Worm (Caenorhabditis elegans) whole organism, L3 larva: ENCODE measurements around the gene fcd-2.
"Not testable (repeated sequence)": the region's sequence is repeated elsewhere in the genome, so short reads cannot be mapped to it uniquely, and the experiment has no call there.

Experiments used
- ZK546.5 ChIP-seq: sonication (generic microtip); optimal IDR thresholded peaks from 2 replicates; lab custom pipeline; 2017; ENCODE audit warnings: missing biosample characterization, missing genetic modification characterization
- aly-2 ChIP-seq: fragments of 150-350 bp; optimal IDR thresholded peaks from 2 replicates; lab custom pipeline; 2014; ENCODE audit warnings: missing biosample characterization, missing genetic modification characterization
- ama-1 ChIP-seq: fragments of 150-350 bp; optimal IDR thresholded peaks from 2 replicates; lab custom pipeline; 2018
- ceh-16 ChIP-seq: sonication (generic microtip); optimal IDR thresholded peaks from 2 replicates; lab custom pipeline; 2017; ENCODE audit warnings: missing biosample characterization, missing genetic modification characterization
- ceh-82 ChIP-seq: fragments of 150-350 bp; optimal IDR thresholded peaks from 2 replicates; lab custom pipeline; 2014; ENCODE audit warnings: missing biosample characterization, missing genetic modification characterization
- ceh-9 ChIP-seq: sonication (generic microtip); optimal IDR thresholded peaks from 2 replicates; lab custom pipeline; 2018; ENCODE audit warnings: missing biosample characterization, missing genetic modification characterization
- daf-12 ChIP-seq: fragments of 150-350 bp; optimal IDR thresholded peaks from 2 replicates; lab custom pipeline; 2014; ENCODE audit warnings: missing biosample characterization, missing genetic modification reagents, missing genetic modification characterization
- egl-27 ChIP-seq: sonication (generic microtip); optimal IDR thresholded peaks from 4 replicates; lab custom pipeline; 2017; ENCODE audit warnings: missing biosample characterization, missing genetic modification reagents, missing genetic modification characterization
- elt-2 ChIP-seq: sonication (generic microtip); optimal IDR thresholded peaks from 2 replicates; lab custom pipeline; 2016; ENCODE audit warnings: missing genetic modification reagents, mild to moderate bottlenecking, missing genetic modification characterization, missing compliant biosample characterization
- elt-3 ChIP-seq, 3 experiments: fragments of 150-350 bp in 1 of 3; sonication (generic microtip) in 2 of 3; optimal IDR thresholded peaks; 2 replicates in 2 of 3; 4 replicates in 1 of 3; lab custom pipeline; 2014 to 2017; ENCODE audit warnings: missing biosample characterization in 3 of 3, missing genetic modification characterization in 3 of 3
- eor-1 ChIP-seq, 2 experiments: fragments of 150-350 bp; optimal IDR thresholded peaks; 2 replicates each; lab custom pipeline; 2014 to 2018; ENCODE audit warnings: missing biosample characterization in 2 of 2, missing genetic modification characterization in 2 of 2
- fkh-10 ChIP-seq: sonication (generic microtip); optimal IDR thresholded peaks from 2 replicates; lab custom pipeline; 2017; ENCODE audit warnings: missing biosample characterization, missing genetic modification reagents, missing genetic modification characterization
- fkh-2 ChIP-seq: fragments of 150-350 bp; optimal IDR thresholded peaks from 2 replicates; lab custom pipeline; 2014; ENCODE audit warnings: missing biosample characterization, missing genetic modification reagents, missing genetic modification characterization
- fos-1 ChIP-seq: fragments of 150-350 bp; optimal IDR thresholded peaks from 2 replicates; lab custom pipeline; 2014; ENCODE audit warnings: missing biosample characterization, missing genetic modification characterization
- jun-1 ChIP-seq: fragments of 150-350 bp; optimal IDR thresholded peaks from 2 replicates; lab custom pipeline; 2014; ENCODE audit warnings: missing biosample characterization, missing genetic modification reagents, missing genetic modification characterization
- lin-15B ChIP-seq: fragments of 150-350 bp; optimal IDR thresholded peaks from 2 replicates; lab custom pipeline; 2014; ENCODE audit warnings: missing biosample characterization, missing genetic modification characterization
- mdl-1 ChIP-seq: fragments of 150-350 bp; optimal IDR thresholded peaks from 2 replicates; lab custom pipeline; 2014; ENCODE audit warnings: missing biosample characterization, missing genetic modification characterization
- mml-1 ChIP-seq: fragments of 150-350 bp; sonication (generic microtip); optimal IDR thresholded peaks from 3 replicates; lab custom pipeline; 2014; ENCODE audit warnings: missing biosample characterization, missing genetic modification characterization
- nhr-11 ChIP-seq: fragments of 150-350 bp; optimal IDR thresholded peaks from 2 replicates; lab custom pipeline; 2014; ENCODE audit warnings: missing biosample characterization, missing genetic modification characterization
- nhr-23 ChIP-seq: fragments of 150-350 bp; optimal IDR thresholded peaks from 2 replicates; lab custom pipeline; 2014; ENCODE audit warnings: missing biosample characterization, missing genetic modification reagents, missing genetic modification characterization
- nhr-237 ChIP-seq: fragments of 150-350 bp; optimal IDR thresholded peaks from 2 replicates; lab custom pipeline; 2014; ENCODE audit warnings: missing biosample characterization, missing genetic modification characterization
- nhr-25 ChIP-seq: sonication (generic microtip); optimal IDR thresholded peaks from 2 replicates; lab custom pipeline; 2017; ENCODE audit warnings: missing biosample characterization, missing genetic modification characterization
- nhr-28 ChIP-seq: fragments of 150-350 bp; optimal IDR thresholded peaks from 2 replicates; lab custom pipeline; 2014; ENCODE audit warnings: missing biosample characterization, missing genetic modification characterization
- nhr-67 ChIP-seq: fragments of 150-350 bp; optimal IDR thresholded peaks from 2 replicates; lab custom pipeline; 2014; ENCODE audit warnings: missing biosample characterization, missing genetic modification characterization
- nhr-76 ChIP-seq: fragments of 150-350 bp; sonication (generic microtip); optimal IDR thresholded peaks from 5 replicates; lab custom pipeline; 2014; ENCODE audit warnings: missing biosample characterization, missing genetic modification characterization
- nhr-77 ChIP-seq: fragments of 150-350 bp; optimal IDR thresholded peaks from 2 replicates; lab custom pipeline; 2014; ENCODE audit warnings: missing biosample characterization, missing genetic modification characterization
- pha-4 ChIP-seq: fragments of 150-350 bp; optimal IDR thresholded peaks from 2 replicates; lab custom pipeline; 2014; ENCODE audit warnings: missing biosample characterization, missing genetic modification reagents, missing genetic modification characterization
- pqm-1 ChIP-seq: fragments of 150-350 bp; optimal IDR thresholded peaks from 2 replicates; lab custom pipeline; 2017; ENCODE audit warnings: missing biosample characterization, missing genetic modification characterization, inconsistent platforms
- sea-2 ChIP-seq: fragments of 150-350 bp; sonication (generic microtip); optimal IDR thresholded peaks from 4 replicates; lab custom pipeline; 2014; ENCODE audit warnings: missing biosample characterization, missing genetic modification reagents, missing genetic modification characterization
- skn-1 ChIP-seq: fragments of 150-350 bp; optimal IDR thresholded peaks from 2 replicates; lab custom pipeline; 2014; ENCODE audit warnings: missing biosample characterization, missing genetic modification characterization
- tbx-2 ChIP-seq: sonication (generic microtip); optimal IDR thresholded peaks from 2 replicates; lab custom pipeline; 2016; ENCODE audit warnings: mild to moderate bottlenecking, missing genetic modification characterization, missing compliant biosample characterization
- unc-39 ChIP-seq: sonication (generic microtip); optimal IDR thresholded peaks from 4 replicates; lab custom pipeline; 2017; ENCODE audit warnings: missing biosample characterization, missing genetic modification characterization
- zag-1 ChIP-seq: fragments of 150-350 bp; optimal IDR thresholded peaks from 2 replicates; lab custom pipeline; 2014; ENCODE audit warnings: missing biosample characterization, missing genetic modification characterization
- ztf-11 ChIP-seq: fragments of 150-350 bp; optimal IDR thresholded peaks from 2 replicates; lab custom pipeline; 2014; ENCODE audit warnings: missing biosample characterization, missing genetic modification characterization
- ztf-4 ChIP-seq: fragments of 150-350 bp; optimal IDR thresholded peaks from 2 replicates; lab custom pipeline; 2014; ENCODE audit warnings: missing biosample characterization, missing genetic modification characterization

fcd-2 gene

DNA sequence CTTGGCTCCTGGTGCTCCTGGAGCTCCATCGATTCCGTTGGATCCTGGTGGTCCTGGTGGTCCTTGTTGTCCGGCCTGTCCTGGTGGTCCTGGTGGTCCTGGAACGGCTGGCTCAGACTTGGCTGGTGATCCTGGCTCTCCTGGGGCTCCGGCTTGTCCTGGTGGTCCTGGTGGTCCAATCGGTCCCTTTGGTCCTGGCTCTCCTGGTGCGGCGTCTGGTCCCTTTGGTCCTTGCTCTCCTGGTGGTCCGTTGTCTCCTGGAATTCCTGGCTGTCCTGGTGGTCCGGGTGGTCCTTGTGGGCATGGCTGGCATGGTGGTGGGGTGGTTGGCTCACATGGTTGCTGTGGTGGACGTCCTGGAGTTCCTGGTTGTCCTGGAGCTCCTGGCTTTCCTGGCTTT is 39.7 kb upstream of the fcd-2 start:
- TF ChIP-seq mdl-1 (tag; lab: Kevin White, UChicago) (no peak), nhr-28 (no peak), elt-3 (tag; optimal IDR thresholded peaks at IDR 0.05; lab: Kevin White, UChicago) (no peak), daf-12 (no peak), tbx-2 (tag; lab: Kevin White, UChicago) (no peak), fkh-2 (no peak), nhr-25 (tag; lab: Kevin White, UChicago) (no peak), skn-1 (no peak), eor-1 (tag; optimal IDR thresholded peaks at IDR 0.05; lab: Kevin White, UChicago) (no peak), nhr-76 (tag; lab: Kevin White, UChicago) (no peak), ceh-82 (tag; lab: Kevin White, UChicago) (no peak), sea-2 (GFP tag; lab: Kevin White, UChicago) (no peak), fos-1 (tag; lab: Kevin White, UChicago) (no peak), jun-1 (tag; lab: Kevin White, UChicago) (no peak), pha-4 (no peak), egl-27 (tag; lab: Kevin White, UChicago) (no peak), nhr-23 (tag; lab: Kevin White, UChicago) (no peak), elt-2 (tag; lab: Kevin White, UChicago) (no peak), unc-39 (no peak)

DNA sequence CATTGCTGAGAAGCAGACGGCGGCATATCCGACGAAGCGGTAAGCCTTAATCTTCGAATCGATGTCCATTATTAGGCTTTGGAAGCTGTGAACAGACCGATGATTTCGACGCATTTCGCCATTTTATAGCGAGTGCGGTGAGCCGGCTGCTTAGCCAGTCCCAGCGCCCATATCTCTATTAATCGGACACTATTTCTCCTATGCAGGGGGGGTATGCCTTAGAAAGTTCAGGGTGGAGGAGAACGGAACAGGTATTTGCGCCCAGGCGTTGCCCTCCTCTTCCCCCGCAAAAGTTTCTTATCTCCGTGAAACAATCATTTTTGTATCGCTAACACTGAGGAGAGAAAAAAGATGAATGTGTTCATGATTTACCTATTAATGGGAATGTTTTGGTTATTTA is 38.8 kb upstream of the fcd-2 start, which contains the start of gene dpy-4:
Gene dpy-4, minus strand, starts transcription at position 101 of the 400 bp plus-strand sequence.
- TF ChIP-seq elt-2 (tag; lab: Kevin White, UChicago) (no peak), ama-1 (lab: Kevin White, UChicago) (peak; percentile 56), fkh-10 (GFP tag; lab: Kevin White, UChicago) (no peak), ztf-4 (tag; lab: Kevin White, UChicago) (no peak), tbx-2 (tag; lab: Kevin White, UChicago) (no peak), nhr-67 (no peak), mdl-1 (tag; lab: Kevin White, UChicago) (no peak), nhr-28 (no peak), ceh-16 (tag; lab: Kevin White, UChicago) (no peak), ceh-9 (tag; lab: Kevin White, UChicago) (no peak), ztf-11 (tag; lab: Kevin White, UChicago) (no peak), aly-2 (tag; lab: Kevin White, UChicago) (no peak), nhr-25 (tag; lab: Kevin White, UChicago) (peak; percentile 35), mml-1 (tag; lab: Kevin White, UChicago) (no peak), zag-1 (tag; lab: Kevin White, UChicago) (no peak), nhr-237 (tag; lab: Kevin White, UChicago) (no peak)

DNA sequence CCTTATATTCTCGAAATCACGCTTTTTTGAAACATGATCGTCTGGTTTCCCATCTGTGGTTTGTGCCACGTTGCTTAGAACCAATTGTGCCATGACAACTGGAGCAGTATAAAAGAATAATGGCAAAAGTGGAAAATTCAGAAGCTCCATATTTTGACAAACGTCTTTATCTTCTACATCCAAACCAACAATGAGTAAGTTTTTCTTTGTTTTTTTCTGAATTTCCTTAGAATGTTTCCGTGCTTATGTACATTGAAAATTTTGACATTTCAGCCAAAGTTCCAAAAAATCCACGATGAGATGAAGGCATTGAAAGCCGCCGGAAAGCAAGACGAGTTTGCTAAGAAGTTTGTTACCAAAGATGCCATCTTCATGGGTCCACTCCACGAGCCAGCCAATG is 19.0 kb upstream of the fcd-2 start, which contains the start of gene Y41E3.6:
Gene Y41E3.6, plus strand, starts transcription at position 301 of the 400 bp plus-strand sequence.
- TF ChIP-seq skn-1; ceh-16 (tag; lab: Kevin White, UChicago); pha-4: not testable (repeated sequence)

DNA sequence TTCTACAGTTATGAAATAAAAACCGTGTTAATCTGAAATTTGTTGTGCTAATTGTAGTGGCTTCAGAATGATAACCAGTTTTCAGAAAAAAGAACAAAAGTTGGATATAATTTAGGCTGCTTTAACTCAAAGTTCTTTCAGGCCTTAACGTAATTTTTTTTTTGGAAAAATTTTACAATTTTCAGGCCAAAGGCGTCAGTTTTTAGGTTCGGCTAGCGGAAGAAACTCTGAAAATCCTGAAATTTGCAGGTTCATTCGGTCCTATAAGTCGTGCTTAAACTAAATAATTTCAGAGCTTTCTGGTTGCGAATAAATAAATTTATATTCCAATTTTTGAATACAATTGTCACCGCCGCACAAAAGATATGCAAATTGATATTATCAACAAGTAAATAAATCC is 17.3 kb upstream of the fcd-2 start:
- no peak for TF ChIP-seq elt-2 (tag; lab: Kevin White, UChicago)
- TF ChIP-seq skn-1, result no peak
- TF ChIP-seq mml-1 (tag; lab: Kevin White, UChicago), result no peak
- TF ChIP-seq pqm-1 (tag; lab: Kevin White, UChicago), result no peak
- TF ChIP-seq nhr-11 (tag; lab: Kevin White, UChicago), result no peak
- no peak for TF ChIP-seq elt-3 (tag; optimal IDR thresholded peaks at IDR 0.05; lab: Kevin White, UChicago)
- no peak for TF ChIP-seq nhr-77 (tag; lab: Kevin White, UChicago)
- no peak for TF ChIP-seq nhr-25 (tag; lab: Kevin White, UChicago)
- no peak for TF ChIP-seq tbx-2 (tag; lab: Kevin White, UChicago)
- TF ChIP-seq ZK546.5 (tag; lab: Kevin White, UChicago), result no peak
- TF ChIP-seq jun-1 (tag; lab: Kevin White, UChicago), result no peak
- no peak for TF ChIP-seq zag-1 (tag; lab: Kevin White, UChicago)
- TF ChIP-seq sea-2 (GFP tag; lab: Kevin White, UChicago), result no peak
- no peak for TF ChIP-seq pha-4
- no peak for TF ChIP-seq nhr-28
- TF ChIP-seq fkh-2, result no peak
- TF ChIP-seq fos-1 (tag; lab: Kevin White, UChicago), result no peak
- TF ChIP-seq lin-15B (tag; lab: Kevin White, UChicago), result no peak
- no peak for TF ChIP-seq nhr-67
